Worm (Caenorhabditis elegans) whole organism, L4/young adult: ENCODE data around the gene T10C6.7.

Experiments
- W03F9.2 ChIP-seq: fragments of 150-350 bp; optimal IDR thresholded peaks from 2 replicates; lab custom pipeline; 2014; ENCODE audit warnings: missing biosample characterization, missing genetic modification characterization
- him-1 ChIP-seq: sonication (generic microtip); optimal IDR thresholded peaks from 2 replicates; lab custom pipeline; 2016; ENCODE audit warnings: missing genotype, missing genetic modification reagents, missing genetic modification characterization, missing compliant biosample characterization

ce11 chrV:16057010-16057463 lies 25.5 kb upstream of the T10C6.7 start, which contains the start of gene F14H3.5:
- TF ChIP-seq him-1 (no peak), W03F9.2 (tag; lab: Kevin White, UChicago) (no peak)
